Fruit fly (Drosophila melanogaster) whole organism, pupa: ENCODE measurements around the gene bero.
A peak's percentile ranks its signal among the peaks of the same experiment; 100 is the strongest.

Experiments
- CG17806 ChIP-seq: fragments of 200-800 bp; sonication (Bioruptor generic); optimal IDR thresholded peaks from 2 replicates; lab custom pipeline; 2018; ENCODE audit warnings: missing biosample characterization, mild to moderate bottlenecking, missing genetic modification characterization, moderate library complexity
- Ets98B ChIP-seq: fragments of 200-800 bp; sonication (Bioruptor generic); IDR thresholded peaks from 2 replicates; pipeline ENCODE4 v1.3.6; 2022; ENCODE audit warnings: missing biosample characterization, missing genetic modification characterization
- fd96Ca ChIP-seq: fragments of 200-800 bp; sonication (Bioruptor generic); IDR thresholded peaks from 3 replicates; pipeline ENCODE4 v1.3.6; 2022; ENCODE audit warnings: missing biosample characterization, missing genetic modification characterization

DNA sequence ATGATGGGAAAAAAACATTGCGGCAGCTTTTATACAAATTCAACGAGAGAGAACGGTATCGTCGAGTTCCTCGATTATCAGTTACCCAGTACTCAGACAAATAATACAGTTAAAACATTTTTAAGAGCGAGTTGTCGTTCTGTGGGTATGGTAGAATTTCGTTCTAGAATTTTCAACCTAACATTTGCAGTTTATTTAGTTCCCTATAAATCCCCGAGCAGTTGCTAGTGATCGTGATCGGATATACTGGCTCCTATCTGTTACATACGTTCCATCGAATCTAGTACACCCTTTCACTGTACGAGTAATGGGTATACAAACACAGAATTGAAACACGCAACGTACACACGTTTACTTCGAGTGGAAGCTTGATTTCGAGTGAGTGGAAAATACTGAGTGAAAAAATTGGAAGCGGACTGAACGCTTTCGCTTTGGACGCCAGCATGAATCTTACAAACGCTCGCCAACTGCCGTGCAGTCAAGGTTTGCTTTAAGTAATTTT lies 6.3 kb downstream of the bero start, which contains the start of gene CG9338:
- TF ChIP-seq Ets98B (GFP tag; lab: Robert Waterston, UW) (peak; percentile 91), fd96Ca (GFP tag; lab: Robert Waterston, UW) (peak; percentile 92), CG17806 (tag; lab: Kevin White, UChicago) (no peak)
